Fruit fly (Drosophila melanogaster): ENCODE measurements around the gene CG32152.

dm6 chr3L:16170006-16170405, 26.2 kb upstream of the CG32152 start, which contains the start of gene CG33796:
- TF ChIP-seq CG8478 (optimal IDR thresholded peaks at IDR 0.05) (no peak), CTCF (optimal IDR thresholded peaks at IDR 0.05) (no peak)
